Worm (Caenorhabditis elegans) whole organism, L2 larva: Measurements from ENCODE around the gene cpi-1.

Experiments
- ama-1 ChIP-seq: fragments of 150-350 bp; optimal IDR thresholded peaks from 2 replicates; lab custom pipeline; 2018; ENCODE audit warnings: inconsistent platforms
- blmp-1 ChIP-seq: sonication (generic microtip); optimal IDR thresholded peaks from 2 replicates; lab custom pipeline; 2017; ENCODE audit warnings: missing genetic modification characterization, mild to moderate bottlenecking, missing compliant biosample characterization, antibody characterized with exemption, moderate library complexity; ENCODE audit not compliant: insufficient read depth
- ceh-82 ChIP-seq: fragments of 150-350 bp; optimal IDR thresholded peaks from 2 replicates; lab custom pipeline; 2014; ENCODE audit warnings: missing biosample characterization, missing genetic modification characterization
- lsy-2 ChIP-seq, 2 experiments: fragments of 150-350 bp in 1 of 2; sonication (generic microtip) in 1 of 2; optimal IDR thresholded peaks; 2 replicates each; lab custom pipeline; 2014 to 2017; ENCODE audit warnings: missing biosample characterization in 2 of 2, missing genetic modification characterization in 2 of 2
- nhr-129 ChIP-seq: fragments of 150-350 bp; optimal IDR thresholded peaks from 2 replicates; lab custom pipeline; 2014; ENCODE audit warnings: missing biosample characterization, missing genetic modification characterization
- nhr-77 ChIP-seq: fragments of 150-350 bp; optimal IDR thresholded peaks from 2 replicates; lab custom pipeline; 2014; ENCODE audit warnings: missing biosample characterization, missing genetic modification characterization
- unc-39 ChIP-seq: fragments of 150-350 bp; optimal IDR thresholded peaks from 2 replicates; lab custom pipeline; 2014; ENCODE audit warnings: missing biosample characterization, missing genetic modification characterization

DNA sequence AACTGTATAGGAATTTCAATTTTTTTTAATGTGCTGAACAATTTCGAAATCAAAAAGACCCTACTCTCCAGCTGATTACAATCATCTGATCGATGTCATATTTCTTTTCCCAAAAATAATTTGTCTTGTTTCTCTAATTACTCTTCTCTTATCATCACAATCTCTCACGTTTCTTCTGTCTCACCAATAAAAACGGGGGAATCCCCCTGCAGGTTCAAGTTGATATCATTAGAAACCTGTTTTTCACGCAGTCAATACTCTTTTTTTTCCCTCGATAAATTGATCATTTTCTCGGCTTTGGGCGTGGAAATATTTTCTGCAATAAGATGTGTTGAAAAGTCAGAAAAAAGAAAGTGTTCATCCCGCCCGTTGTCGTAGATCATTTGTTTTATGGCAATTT lies 6.3 kb upstream of the cpi-1 start:
- TF ChIP-seq blmp-1 (tag; lab: Kevin White, UChicago): no peak
- no peak for TF ChIP-seq unc-39 (tag; lab: Kevin White, UChicago)
- no peak for TF ChIP-seq ama-1 (lab: Kevin White, UChicago)
- peak; percentile 31 for TF ChIP-seq nhr-129 (tag; lab: Kevin White, UChicago)
- peak in 1 of 2 experiments; percentile 46 for TF ChIP-seq lsy-2 (tag; optimal IDR thresholded peaks at IDR 0.05; lab: Kevin White, UChicago)
- no peak for TF ChIP-seq nhr-77 (tag; lab: Kevin White, UChicago)
- TF ChIP-seq ceh-82 (tag; lab: Kevin White, UChicago): no peak
